Worm (Caenorhabditis elegans): ENCODE measurements around the gene nhr-117.

nhr-117 gene

ce11 chrV:1600561-1601088 lies 20.7 kb downstream of the nhr-117 start, which contains the start of gene F16B4.2:
F16B4.2 (plus strand) TSS chrV:1601038.
- no peak for TF ChIP-seq lsy-27 (tag; optimal IDR thresholded peaks at IDR 0.05; ENCODE audit: borderline replicate concordance, insufficient read depth)
- TF ChIP-seq zfh-2 (GFP tag; conservative IDR thresholded peaks at IDR 0.05): no peak
- TF ChIP-seq cebp-1 (GFP tag; IDR thresholded peaks at IDR 0.05): peak; percentile 70
- peak; percentile 86 for TF ChIP-seq cebp-1 (tag; optimal IDR thresholded peaks at IDR 0.05)

- peak; percentile 31 for TF ChIP-seq attf-5 (GFP tag; optimal IDR thresholded peaks at IDR 0.05)
- peak; percentile 32 for TF ChIP-seq nhr-80 (tag; optimal IDR thresholded peaks at IDR 0.05)
- peak; percentile 53; the same call in 1 of the 2 replicates for TF ChIP-seq egrh-3 (GFP tag; IDR thresholded peaks at IDR 0.05)
- TF ChIP-seq hmg-20 (GFP tag; IDR thresholded peaks at IDR 0.05): 0 out of 2 replicates have a peak, but pooled peaks have one; percentile 24
- peak; percentile 90 for TF ChIP-seq ztf-18 (tag; optimal IDR thresholded peaks at IDR 0.05)
- TF ChIP-seq mcd-1 (GFP tag; IDR thresholded peaks at IDR 0.05): peak; percentile 55
- TF ChIP-seq dox-1 (GFP tag; IDR thresholded peaks at IDR 0.05): peak; percentile 49; the same call in 1 of the 2 replicates
Measured at ce11 chrV:1599088-1599487, 22.2 kb downstream of the nhr-117 start.

- TF ChIP-seq lin-40 (tag; optimal IDR thresholded peaks at IDR 0.05): peak; percentile 25
- no peak for TF ChIP-seq ztf-3 (GFP tag; optimal IDR thresholded peaks at IDR 0.05)
- TF ChIP-seq somi-1 (GFP tag; optimal IDR thresholded peaks at IDR 0.05): no peak
- TF ChIP-seq nhr-27 (tag; optimal IDR thresholded peaks at IDR 0.05): no peak
- no peak for TF ChIP-seq tbp1 (GFP tag; optimal IDR thresholded peaks at IDR 0.05)
Measured at ce11 chrV:1594554-1595092, 26.7 kb downstream of the nhr-117 start.

ce11 chrV:1593799-1594420 lies 27.4 kb downstream of the nhr-117 start, which contains the start of gene F16B4.4:
F16B4.4 (plus strand) TSS chrV:1594019.
- TF ChIP-seq sptf-2 (GFP tag; optimal IDR thresholded peaks at IDR 0.05) (no peak), ama-1 (optimal IDR thresholded peaks at IDR 0.05) (peak; percentile 48), ama-1 (GFP tag; optimal IDR thresholded peaks at IDR 0.05) (no peak)

ce11 chrV:1588128-1588527 lies 33.2 kb downstream of the nhr-117 start, which contains the start of gene F16B4.5:
F16B4.5 (plus strand) TSS chrV:1588428.
- no peak for TF ChIP-seq nfya-1 (tag; optimal IDR thresholded peaks at IDR 0.05; ENCODE audit: borderline replicate concordance, insufficient read depth)
- TF ChIP-seq lag-1 (GFP tag; IDR thresholded peaks at IDR 0.05): no peak
- TF ChIP-seq Y53F4B.3 (GFP tag; IDR thresholded peaks at IDR 0.05): no peak
- no peak for TF ChIP-seq F57A8.1 (GFP tag; optimal IDR thresholded peaks at IDR 0.05)
- TF ChIP-seq ztf-3 (GFP tag; optimal IDR thresholded peaks at IDR 0.05): no peak
- TF ChIP-seq madf-8 (GFP tag; conservative IDR thresholded peaks at IDR 0.05): no peak
- TF ChIP-seq Y53G8AR.9 (GFP tag; conservative IDR thresholded peaks at IDR 0.05): no peak
- TF ChIP-seq tbx-9 (tag; optimal IDR thresholded peaks at IDR 0.05; ENCODE audit: borderline replicate concordance): no peak
- no peak for TF ChIP-seq ztf-22 (GFP tag; optimal IDR thresholded peaks at IDR 0.05)
- no peak for TF ChIP-seq xnd-1 (tag; optimal IDR thresholded peaks at IDR 0.05)

- TF ChIP-seq efl-1 (GFP tag; optimal IDR thresholded peaks at IDR 0.05): no peak
- no peak for TF ChIP-seq ztf-26 (tag; optimal IDR thresholded peaks at IDR 0.05)
- no peak for TF ChIP-seq egl-18 (GFP tag; IDR thresholded peaks at IDR 0.05)
- TF ChIP-seq madf-3 (GFP tag; IDR thresholded peaks at IDR 0.05): no peak
- no peak for TF ChIP-seq nhr-80 (tag; optimal IDR thresholded peaks at IDR 0.05)
- no peak for TF ChIP-seq akir-1 (GFP tag; optimal IDR thresholded peaks at IDR 0.05)
- no peak for TF ChIP-seq Y95B8A.8 (GFP tag; IDR thresholded peaks at IDR 0.05)
- TF ChIP-seq B0019.2 (GFP tag; conservative IDR thresholded peaks at IDR 0.05): no peak
- no peak for TF ChIP-seq die-1 (tag; optimal IDR thresholded peaks at IDR 0.05)
- TF ChIP-seq rec-8 (tag; optimal IDR thresholded peaks at IDR 0.05): no peak
- TF ChIP-seq ztf-18 (tag; optimal IDR thresholded peaks at IDR 0.05): no peak
- no peak for TF ChIP-seq B0261.1 (tag; optimal IDR thresholded peaks at IDR 0.05)
Measured at ce11 chrV:1586906-1587305, 34.4 kb downstream of the nhr-117 start, which contains the start of gene F16B4.6. F16B4.6 (plus strand) TSS chrV:1587206.

Data from whole organism, young adult.